Worm (Caenorhabditis elegans) whole organism, L3 larva: ENCODE results near the gene F43B10.1.

Experiments
- ZK546.5 ChIP-seq: sonication (generic microtip); optimal IDR thresholded peaks from 2 replicates; lab custom pipeline; 2017; ENCODE audit warnings: missing biosample characterization, missing genetic modification characterization
- elt-3 ChIP-seq, 3 experiments: fragments of 150-350 bp in 1 of 3; sonication (generic microtip) in 2 of 3; optimal IDR thresholded peaks; 2 replicates in 2 of 3; 4 replicates in 1 of 3; lab custom pipeline; 2014 to 2017; ENCODE audit warnings: missing biosample characterization in 3 of 3, missing genetic modification characterization in 3 of 3
- nhr-76 ChIP-seq: fragments of 150-350 bp; sonication (generic microtip); optimal IDR thresholded peaks from 5 replicates; lab custom pipeline; 2014; ENCODE audit warnings: missing biosample characterization, missing genetic modification characterization
- zag-1 ChIP-seq: fragments of 150-350 bp; optimal IDR thresholded peaks from 2 replicates; lab custom pipeline; 2014; ENCODE audit warnings: missing biosample characterization, missing genetic modification characterization
- ztf-11 ChIP-seq: fragments of 150-350 bp; optimal IDR thresholded peaks from 2 replicates; lab custom pipeline; 2014; ENCODE audit warnings: missing biosample characterization, missing genetic modification characterization

DNA sequence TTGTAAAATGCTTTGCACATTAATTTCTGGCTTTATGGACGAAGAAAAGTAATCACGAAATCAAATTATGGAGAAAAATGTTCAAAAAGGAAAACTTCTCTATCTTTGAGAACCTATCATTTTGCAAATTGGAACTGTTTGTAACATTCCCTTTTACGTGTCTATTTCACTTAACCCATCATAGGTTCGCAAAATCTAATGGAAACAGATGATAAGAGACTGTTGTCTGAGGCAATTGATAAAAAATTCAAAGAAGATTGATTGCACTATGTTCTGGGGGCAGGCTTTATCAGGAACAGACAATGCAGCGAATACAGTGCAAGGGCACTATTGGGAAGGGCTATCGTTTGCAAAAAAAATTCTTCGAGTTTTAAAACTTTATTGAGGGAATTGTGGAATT, 32.6 kb upstream of the F43B10.1 start:
- TF ChIP-seq elt-3 (tag; optimal IDR thresholded peaks at IDR 0.05; lab: Kevin White, UChicago), result no peak
- no peak for TF ChIP-seq ztf-11 (tag; lab: Kevin White, UChicago)
- no peak for TF ChIP-seq nhr-76 (tag; lab: Kevin White, UChicago)
- TF ChIP-seq zag-1 (tag; lab: Kevin White, UChicago), result no peak
- TF ChIP-seq ZK546.5 (tag; lab: Kevin White, UChicago), result no peak
